Fruit fly (Drosophila melanogaster): ENCODE results near the gene CG9286.

The CG9286 gene

dm6 chr3R:13793979-13794665, 13.4 kb downstream of the CG9286 start (continued):
- TF ChIP-seq Lpt (GFP tag; optimal IDR thresholded peaks at IDR 0.05) (no peak), CG6808 (GFP tag; optimal IDR thresholded peaks at IDR 0.05) (no peak), achi (GFP tag; optimal IDR thresholded peaks at IDR 0.05) (peak; percentile 67), topi (GFP tag; optimal IDR thresholded peaks at IDR 0.05) (peak; percentile 83), fd59A (GFP tag; optimal IDR thresholded peaks at IDR 0.05) (no peak), CG6854 (GFP tag; optimal IDR thresholded peaks at IDR 0.05) (no peak), fkh (GFP tag; optimal IDR thresholded peaks at IDR 0.05) (no peak), Eip78C (GFP tag) (peak; percentile 81), net (GFP tag; optimal IDR thresholded peaks at IDR 0.05) (peak; percentile 55), OdsH (GFP tag; optimal IDR thresholded peaks at IDR 0.05) (peak; percentile 80), spab (GFP tag; optimal IDR thresholded peaks at IDR 0.05) (no peak), Sox14 (GFP tag; optimal IDR thresholded peaks at IDR 0.05) (peak; percentile 37), Eip75B (GFP tag; optimal IDR thresholded peaks at IDR 0.05) (no peak), ss (GFP tag; optimal IDR thresholded peaks at IDR 0.05) (no peak), CG8319 (GFP tag; optimal IDR thresholded peaks at IDR 0.05) (peak; percentile 67), Blimp-1 (GFP tag; optimal IDR thresholded peaks at IDR 0.05) (peak; percentile 66), CG11902 (GFP tag; optimal IDR thresholded peaks at IDR 0.05) (peak; percentile 58), CG9139 (GFP tag; optimal IDR thresholded peaks at IDR 0.05) (no peak), CG8119 (GFP tag; IDR thresholded peaks at IDR 0.05) (peak; percentile 61; the same call in 1 of the 3 replicates), dac (GFP tag; optimal IDR thresholded peaks at IDR 0.05) (peak; percentile 32)

dm6 chr3R:13794666-13795055, 13.9 kb downstream of the CG9286 start:
- TF ChIP-seq CG34406 (GFP tag; optimal IDR thresholded peaks at IDR 0.05) = peak; percentile 9
- TF ChIP-seq CG3919 (GFP tag; optimal IDR thresholded peaks at IDR 0.05) = peak; percentile 19
- TF ChIP-seq salr (GFP tag; optimal IDR thresholded peaks at IDR 0.05) = no peak
- no peak for TF ChIP-seq CG11294 (GFP tag; IDR thresholded peaks at IDR 0.05)
- TF ChIP-seq CG6163 (GFP tag; IDR thresholded peaks at IDR 0.05) = peak; percentile 58; the same call in 2 of the 3 replicates
- TF ChIP-seq CG6808 (GFP tag; optimal IDR thresholded peaks at IDR 0.05) = no peak
- TF ChIP-seq ss (GFP tag; optimal IDR thresholded peaks at IDR 0.05) = peak; percentile 26 to 35
- no peak for TF ChIP-seq CG8319 (GFP tag; optimal IDR thresholded peaks at IDR 0.05)
- no peak for TF ChIP-seq Sox15 (GFP tag; optimal IDR thresholded peaks at IDR 0.05)
- no peak for TF ChIP-seq esn (GFP tag; optimal IDR thresholded peaks at IDR 0.05)
- peak; percentile 10 for TF ChIP-seq CG6276 (GFP tag; optimal IDR thresholded peaks at IDR 0.05)
- TF ChIP-seq Eip75B (GFP tag; optimal IDR thresholded peaks at IDR 0.05) = peak; percentile 48
- TF ChIP-seq vri (GFP tag; optimal IDR thresholded peaks at IDR 0.05) = no peak
- no peak; the same call in 2 of the 3 replicates for TF ChIP-seq eg (GFP tag; IDR thresholded peaks at IDR 0.05)
- TF ChIP-seq topi (GFP tag; optimal IDR thresholded peaks at IDR 0.05) = no peak
- TF ChIP-seq CG11762 (GFP tag; optimal IDR thresholded peaks at IDR 0.05; ENCODE audit: insufficient read depth) = no peak
- TF ChIP-seq Met (GFP tag; optimal IDR thresholded peaks at IDR 0.05) = peak; percentile 23
- TF ChIP-seq OdsH (GFP tag; optimal IDR thresholded peaks at IDR 0.05) = no peak
- TF ChIP-seq Ets96B (tag; optimal IDR thresholded peaks at IDR 0.05) = no peak
- TF ChIP-seq Blimp-1 (GFP tag; optimal IDR thresholded peaks at IDR 0.05) = peak; percentile 6
- no peak for TF ChIP-seq CG31627 (GFP tag; optimal IDR thresholded peaks at IDR 0.05)
- TF ChIP-seq Eip93F (GFP tag; optimal IDR thresholded peaks at IDR 0.05) = no peak
- peak; percentile 35; the same call in 1 of the 2 replicates for TF ChIP-seq CG15336 (GFP tag; IDR thresholded peaks at IDR 0.05)
- TF ChIP-seq Smox (GFP tag; optimal IDR thresholded peaks at IDR 0.05) = no peak
- TF ChIP-seq CG11902 (GFP tag; optimal IDR thresholded peaks at IDR 0.05) = no peak
- no peak for TF ChIP-seq CG6792 (GFP tag; optimal IDR thresholded peaks at IDR 0.05)
- no peak for TF ChIP-seq lz (GFP tag; optimal IDR thresholded peaks at IDR 0.05)
- no peak for TF ChIP-seq CG32006 (GFP tag; optimal IDR thresholded peaks at IDR 0.05)
- TF ChIP-seq spab (GFP tag; optimal IDR thresholded peaks at IDR 0.05) = no peak
- no peak for TF ChIP-seq achi (GFP tag; optimal IDR thresholded peaks at IDR 0.05)
- no peak for TF ChIP-seq Hr39 (GFP tag; optimal IDR thresholded peaks at IDR 0.05)
- peak; percentile 71 for TF ChIP-seq svp (GFP tag)
- no peak; the same call in 1 of the 3 replicates for TF ChIP-seq CG8119 (GFP tag; IDR thresholded peaks at IDR 0.05)
- no peak for TF ChIP-seq CG1621 (tag; optimal IDR thresholded peaks at IDR 0.05)
- peak; percentile 18 for TF ChIP-seq CG6854 (GFP tag; optimal IDR thresholded peaks at IDR 0.05)
- TF ChIP-seq dac (GFP tag; optimal IDR thresholded peaks at IDR 0.05) = no peak
- no peak for TF ChIP-seq CG16779 (tag; optimal IDR thresholded peaks at IDR 0.05)
- TF ChIP-seq CG7368 (GFP tag; optimal IDR thresholded peaks at IDR 0.05) = no peak
- TF ChIP-seq Sox102F (GFP tag; optimal IDR thresholded peaks at IDR 0.05) = no peak
- TF ChIP-seq acj6 (GFP tag; optimal IDR thresholded peaks at IDR 0.05) = no peak
